Fruit fly (Drosophila melanogaster): ENCODE measurements around the gene Irbp18.

Irbp18 gene

DNA sequence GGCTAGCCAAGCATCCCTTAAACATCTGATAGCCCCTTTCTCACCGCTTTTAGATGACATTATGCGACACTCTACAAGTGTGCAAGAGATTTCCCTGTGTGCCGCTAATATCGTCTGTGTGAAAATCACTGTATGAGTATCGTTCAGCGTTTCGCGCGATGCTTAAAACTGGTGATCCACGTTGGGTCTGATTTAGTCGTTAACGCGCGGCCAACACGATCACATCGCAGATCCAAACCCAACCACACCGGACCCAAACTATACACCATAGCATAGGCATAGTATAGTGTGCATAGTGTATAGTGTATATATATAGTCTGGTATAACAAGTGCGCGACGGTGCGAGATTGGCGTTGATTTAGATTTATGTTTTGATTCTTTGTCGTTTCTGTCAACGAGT lies 44.1 kb downstream of the Irbp18 start, which contains the start of gene CG7888:
TSS of gene CG7888 (plus strand) at position 193 of the 400 bp plus-strand sequence.
- TF ChIP-seq noc (tag; optimal IDR thresholded peaks at IDR 0.05), result no peak

DNA sequence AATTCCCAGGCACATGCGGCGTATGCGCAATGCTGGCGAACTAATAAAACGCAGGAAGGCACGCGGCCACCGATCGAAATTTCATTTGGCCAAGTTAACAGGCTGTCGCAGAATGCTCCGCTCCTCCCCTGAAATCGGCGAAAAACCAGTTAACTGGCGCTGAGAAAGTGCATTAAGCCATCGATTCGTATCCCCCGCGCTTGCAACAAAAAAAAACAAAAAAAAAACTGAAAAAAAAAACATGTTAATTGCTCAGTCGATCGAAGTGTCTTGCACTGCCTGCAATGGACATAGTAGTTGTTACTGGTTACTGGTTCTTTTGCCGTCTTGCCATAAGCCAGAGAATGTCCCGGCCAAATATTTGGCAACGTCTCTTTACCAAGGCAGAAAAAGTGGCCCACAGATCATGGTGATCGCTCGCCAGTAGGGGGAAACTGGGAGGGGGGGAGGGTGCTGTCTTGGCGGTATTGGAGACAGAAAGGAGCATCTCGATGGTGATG lies 45.2 kb downstream of the Irbp18 start:
- no peak for TF ChIP-seq noc (tag; optimal IDR thresholded peaks at IDR 0.05)

DNA sequence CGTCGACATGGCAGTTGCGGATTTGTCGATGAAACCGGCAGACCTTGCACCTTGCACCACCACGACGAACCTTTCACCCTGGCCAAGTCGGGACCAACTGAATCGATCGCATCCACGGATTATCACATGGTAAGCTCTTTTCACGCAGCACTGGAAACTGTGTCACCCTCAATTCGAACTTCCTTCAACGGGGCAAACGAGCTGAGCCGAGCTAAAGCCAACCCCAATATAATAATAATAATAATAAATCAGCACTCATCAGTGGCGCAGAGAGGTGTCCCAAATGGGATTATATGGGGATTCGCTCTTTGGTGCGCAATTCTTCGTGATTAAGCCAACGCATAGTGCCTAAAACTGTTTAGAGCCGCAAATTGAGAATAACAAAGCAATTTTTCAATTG lies 46.7 kb downstream of the Irbp18 start, which contains the start of gene CG43693:
TSS of gene CG43693 (minus strand) at position 101 of the 400 bp plus-strand sequence.
- no peak for TF ChIP-seq noc (tag; optimal IDR thresholded peaks at IDR 0.05)

- TF ChIP-seq noc (tag; optimal IDR thresholded peaks at IDR 0.05), result peak; percentile 26
Measured at dm6 chr3L:11049414-11049813, 48.6 kb downstream of the Irbp18 start.

- no peak for TF ChIP-seq noc (tag; optimal IDR thresholded peaks at IDR 0.05)
Measured at dm6 chr3L:11047877-11048276, 50.1 kb downstream of the Irbp18 start.

Measured in whole organism, larva.